Fruit fly (Drosophila melanogaster) whole organism, embryonic: Measurements from ENCODE around the gene CG33098.

ENCODE experiments used
- BEAF-32 ChIP-seq: fragments of 200-800 bp; sonication (Bioruptor generic); optimal IDR thresholded peaks from 3 replicates; lab custom pipeline; 2017; ENCODE audit warnings: missing biosample characterization, missing genetic modification characterization, mild to moderate bottlenecking, moderate library complexity, missing genetic modification reagents
- Bteb2 ChIP-seq: fragments of 200-800 bp; sonication (Bioruptor generic); optimal IDR thresholded peaks from 2 replicates; lab custom pipeline; 2016; ENCODE audit warnings: missing biosample characterization, missing genetic modification characterization
- CG1024 ChIP-seq: fragments of 200-800 bp; sonication (Bioruptor generic); IDR thresholded peaks from 2 replicates; pipeline ENCODE4 v1.3.6; 2022; ENCODE audit warnings: missing biosample characterization, missing genetic modification characterization
- CG10267 ChIP-seq: fragments of 200-800 bp; sonication (Bioruptor generic); optimal IDR thresholded peaks from 2 replicates; lab custom pipeline; 2018; ENCODE audit warnings: missing biosample characterization, mild to moderate bottlenecking, missing genetic modification characterization, moderate library complexity
- CG11398 ChIP-seq: fragments of 200-800 bp; sonication (Bioruptor generic); optimal IDR thresholded peaks from 2 replicates; lab custom pipeline; 2016; ENCODE audit warnings: missing biosample characterization, missing genetic modification characterization
- CG12236 ChIP-seq: fragments of 200-800 bp; sonication (Bioruptor generic); optimal IDR thresholded peaks from 2 replicates; lab custom pipeline; 2016; ENCODE audit warnings: missing biosample characterization, missing genetic modification characterization
- CG14441 ChIP-seq: fragments of 200-800 bp; sonication (Bioruptor generic); IDR thresholded peaks from 2 replicates; pipeline ENCODE4 v1.3.6; 2022; ENCODE audit warnings: missing biosample characterization, missing genetic modification characterization
- CG14965 ChIP-seq: fragments of 200-800 bp; sonication (Bioruptor generic); optimal IDR thresholded peaks from 2 replicates; lab custom pipeline; 2016; ENCODE audit warnings: missing biosample characterization, missing genetic modification characterization, borderline replicate concordance
- CG17328 ChIP-seq: fragments of 200-800 bp; sonication (Bioruptor generic); IDR thresholded peaks from 2 replicates; pipeline ENCODE4 v1.3.6; 2022; ENCODE audit warnings: missing biosample characterization, missing genetic modification characterization
- CG17568 ChIP-seq: fragments of 200-800 bp; sonication (Bioruptor generic); optimal IDR thresholded peaks from 2 replicates; lab custom pipeline; 2018; ENCODE audit warnings: missing biosample characterization, mild to moderate bottlenecking, missing genetic modification characterization, moderate library complexity
- CG18011 ChIP-seq: fragments of 200-800 bp; sonication (Bioruptor generic); optimal IDR thresholded peaks from 2 replicates; lab custom pipeline; 2017; ENCODE audit warnings: missing biosample characterization, missing genetic modification characterization, mild to moderate bottlenecking, moderate library complexity, missing genotype
- CG18262 ChIP-seq: fragments of 200-800 bp; optimal IDR thresholded peaks from 3 replicates; lab custom pipeline; 2019; ENCODE audit warnings: missing biosample characterization, mild to moderate bottlenecking, missing genetic modification characterization, moderate library complexity
- CG2202 ChIP-seq: fragments of 200-800 bp; sonication (Bioruptor generic); optimal IDR thresholded peaks from 2 replicates; lab custom pipeline; 2018; ENCODE audit warnings: missing biosample characterization, mild to moderate bottlenecking, missing genetic modification characterization
- CG32772 ChIP-seq: fragments of 200-800 bp; sonication (Bioruptor generic); IDR thresholded peaks from 2 replicates; pipeline ENCODE4 v1.3.6; 2022; ENCODE audit warnings: missing biosample characterization, missing genetic modification characterization
- CG33213 ChIP-seq: fragments of 200-800 bp; sonication (Bioruptor generic); optimal IDR thresholded peaks from 3 replicates; lab custom pipeline; 2016; ENCODE audit warnings: missing biosample characterization, missing genetic modification characterization
- CG34422 ChIP-seq: fragments of 200-800 bp; sonication (Bioruptor generic); IDR thresholded peaks from 3 replicates; pipeline ENCODE4 v1.3.6; 2022; ENCODE audit warnings: missing biosample characterization, missing genetic modification characterization
- CG3847 ChIP-seq: fragments of 200-800 bp; sonication (Bioruptor generic); IDR thresholded peaks from 2 replicates; pipeline ENCODE4 v1.3.6; 2022; ENCODE audit warnings: missing biosample characterization, missing genetic modification characterization
- CG43689 ChIP-seq: fragments of 200-800 bp; sonication (Bioruptor generic); IDR thresholded peaks from 2 replicates; pipeline ENCODE4 v1.3.6; 2022; ENCODE audit warnings: missing biosample characterization, missing genetic modification characterization
- CG4424 ChIP-seq: fragments of 200-800 bp; sonication (Bioruptor generic); optimal IDR thresholded peaks from 3 replicates; lab custom pipeline; 2016; ENCODE audit warnings: missing biosample characterization, missing genetic modification characterization
- CG4617 ChIP-seq: fragments of 200-800 bp; sonication (Bioruptor generic); optimal IDR thresholded peaks from 3 replicates; lab custom pipeline; 2016; ENCODE audit warnings: missing biosample characterization, missing genetic modification characterization, borderline replicate concordance
- CG4707 ChIP-seq: fragments of 200-800 bp; sonication (Bioruptor generic); optimal IDR thresholded peaks from 2 replicates; lab custom pipeline; 2018; ENCODE audit warnings: missing biosample characterization, mild to moderate bottlenecking, missing genetic modification characterization, moderate library complexity
- CG6175 ChIP-seq: fragments of 200-800 bp; sonication (Bioruptor generic); IDR thresholded peaks from 3 replicates; pipeline ENCODE4 v1.3.6; 2022; ENCODE audit warnings: missing biosample characterization, missing genetic modification characterization
- CG8765 ChIP-seq: fragments of 200-800 bp; sonication (Bioruptor generic); IDR thresholded peaks from 2 replicates; pipeline ENCODE4 v1.3.6; 2022; ENCODE audit warnings: missing biosample characterization, missing genetic modification characterization
- CG9727 ChIP-seq: fragments of 200-800 bp; sonication (Bioruptor generic); optimal IDR thresholded peaks from 3 replicates; lab custom pipeline; 2017; ENCODE audit warnings: missing biosample characterization, mild to moderate bottlenecking, missing genetic modification characterization
- CrebB ChIP-seq: fragments of 200-800 bp; sonication (Bioruptor generic); optimal IDR thresholded peaks from 3 replicates; lab custom pipeline; 2018; ENCODE audit warnings: missing biosample characterization, mild to moderate bottlenecking, missing genetic modification characterization
- Gug ChIP-seq: fragments of 200-800 bp; sonication (Bioruptor generic); IDR thresholded peaks from 4 replicates; pipeline ENCODE4 v1.3.6; 2022; ENCODE audit warnings: missing biosample characterization, missing genetic modification characterization
- HmgZ ChIP-seq: fragments of 200-800 bp; sonication (Bioruptor generic); optimal IDR thresholded peaks from 2 replicates; lab custom pipeline; 2018; ENCODE audit warnings: missing biosample characterization, mild to moderate bottlenecking, missing genetic modification characterization
- Jarid2 ChIP-seq: fragments of 200-800 bp; sonication (Bioruptor generic); optimal IDR thresholded peaks from 3 replicates; lab custom pipeline; 2017; ENCODE audit warnings: mild to moderate bottlenecking, missing biosample characterization, missing genetic modification reagents, missing genetic modification characterization
- MTF-1 ChIP-seq: fragments of 200-800 bp; sonication (Bioruptor generic); optimal IDR thresholded peaks from 2 replicates; lab custom pipeline; 2018; ENCODE audit warnings: missing biosample characterization, mild to moderate bottlenecking, missing genetic modification characterization, borderline replicate concordance
- NC2β ChIP-seq: fragments of 200-800 bp; sonication (Bioruptor generic); optimal IDR thresholded peaks from 2 replicates; lab custom pipeline; 2016; ENCODE audit warnings: missing biosample characterization, missing genetic modification characterization
- Tbp ChIP-seq: fragments of >200 bp; optimal IDR thresholded peaks from 2 replicates; lab custom pipeline; 2018; ENCODE audit warnings: missing biosample characterization, missing genetic modification characterization
- ash1 ChIP-seq: fragments of 200-800 bp; sonication (Bioruptor generic); optimal IDR thresholded peaks from 2 replicates; lab custom pipeline; 2018; ENCODE audit warnings: missing biosample characterization, mild to moderate bottlenecking, missing genetic modification characterization
- crc ChIP-seq: fragments of 200-800 bp; sonication (Bioruptor generic); optimal IDR thresholded peaks from 2 replicates; lab custom pipeline; 2016; ENCODE audit warnings: missing biosample characterization, missing genetic modification characterization
- dysf ChIP-seq: fragments of 200-800 bp; sonication (Bioruptor generic); IDR thresholded peaks from 3 replicates; pipeline ENCODE4 v1.3.6; 2022; ENCODE audit warnings: missing biosample characterization, missing genetic modification characterization
- ewg ChIP-seq: fragments of 200-800 bp; sonication (Bioruptor generic); optimal IDR thresholded peaks from 3 replicates; lab custom pipeline; 2017; ENCODE audit warnings: mild to moderate bottlenecking, missing biosample characterization, missing genetic modification reagents, missing genetic modification characterization
- fd96Cb ChIP-seq: fragments of 200-800 bp; sonication (Bioruptor generic); optimal IDR thresholded peaks from 2 replicates; lab custom pipeline; 2018; ENCODE audit warnings: missing biosample characterization, mild to moderate bottlenecking, missing genetic modification characterization, moderate library complexity
- gsb ChIP-seq: fragments of 200-800 bp; sonication (Bioruptor generic); IDR thresholded peaks from 2 replicates; pipeline ENCODE4 v1.3.6; 2022; ENCODE audit warnings: missing biosample characterization, missing genetic modification characterization
- h ChIP-seq: fragments of >200 bp; optimal IDR thresholded peaks from 2 replicates; lab custom pipeline; 2017
- jumu ChIP-seq: fragments of 200-800 bp; sonication (Bioruptor generic); optimal IDR thresholded peaks from 3 replicates; lab custom pipeline; 2016; ENCODE audit warnings: missing biosample characterization, missing genetic modification characterization
- pan ChIP-seq, 4 experiments: fragments of >200 bp in 3 of 4; fragments of 200-800 bp in 1 of 4; sonication (Bioruptor generic) in 1 of 4; optimal IDR thresholded peaks in 3 of 4; IDR thresholded peaks in 1 of 4; 2 replicates each; pipeline versions ENCODE4 v1.3.6 to Lab custom; 2017 to 2022; ENCODE audit warnings: missing biosample characterization in 2 of 4, missing genetic modification characterization in 2 of 4, mixed read lengths in 1 of 4
- prd ChIP-seq, 3 experiments: fragments of >200 bp in 2 of 3; fragments of 200-800 bp in 1 of 3; sonication (Bioruptor generic) in 1 of 3; optimal IDR thresholded peaks in 2 of 3; IDR thresholded peaks in 1 of 3; 2 replicates in 2 of 3; 3 replicates in 1 of 3; pipeline versions ENCODE4 v1.3.6 to Lab custom; 2017 to 2022; ENCODE audit warnings: missing biosample characterization in 1 of 3, missing genetic modification characterization in 1 of 3
- run ChIP-seq: fragments of 200-800 bp; sonication (Bioruptor generic); optimal IDR thresholded peaks from 3 replicates; lab custom pipeline; 2018; ENCODE audit warnings: missing biosample characterization, mild to moderate bottlenecking, missing genetic modification characterization
- sisA ChIP-seq: fragments of 200-800 bp; sonication (Bioruptor generic); IDR thresholded peaks from 2 replicates; pipeline ENCODE4 v1.3.6; 2022; ENCODE audit warnings: missing biosample characterization, missing genetic modification characterization
- sna ChIP-seq: fragments of 200-800 bp; sonication (Bioruptor generic); IDR thresholded peaks from 2 replicates; pipeline ENCODE4 v1.3.6; 2022; ENCODE audit warnings: missing biosample characterization, missing genetic modification characterization; ENCODE audit not compliant: partially characterized antibody
- sqz ChIP-seq: fragments of 200-800 bp; sonication (Bioruptor generic); optimal IDR thresholded peaks from 3 replicates; lab custom pipeline; 2018; ENCODE audit warnings: missing biosample characterization, mild to moderate bottlenecking, missing genetic modification characterization
- ttk ChIP-seq: fragments of 200-800 bp; sonication (Bioruptor generic); IDR thresholded peaks from 2 replicates; pipeline ENCODE4 v2.1.2; 2022; ENCODE audit warnings: missing biosample characterization, missing genetic modification characterization
- tx ChIP-seq: fragments of 200-800 bp; sonication (Bioruptor generic); optimal IDR thresholded peaks from 2 replicates; lab custom pipeline; 2016; ENCODE audit warnings: missing biosample characterization, missing genetic modification characterization
- wek ChIP-seq: fragments of 200-800 bp; sonication (Bioruptor generic); optimal IDR thresholded peaks from 3 replicates; lab custom pipeline; 2018; ENCODE audit warnings: missing biosample characterization, mild to moderate bottlenecking, missing genetic modification characterization, moderate library complexity
- wor ChIP-seq: fragments of 200-800 bp; sonication (Bioruptor generic); IDR thresholded peaks from 2 replicates; pipeline ENCODE4 v1.3.6; 2022; ENCODE audit warnings: missing biosample characterization, missing genetic modification characterization

Gene CG33098

DNA sequence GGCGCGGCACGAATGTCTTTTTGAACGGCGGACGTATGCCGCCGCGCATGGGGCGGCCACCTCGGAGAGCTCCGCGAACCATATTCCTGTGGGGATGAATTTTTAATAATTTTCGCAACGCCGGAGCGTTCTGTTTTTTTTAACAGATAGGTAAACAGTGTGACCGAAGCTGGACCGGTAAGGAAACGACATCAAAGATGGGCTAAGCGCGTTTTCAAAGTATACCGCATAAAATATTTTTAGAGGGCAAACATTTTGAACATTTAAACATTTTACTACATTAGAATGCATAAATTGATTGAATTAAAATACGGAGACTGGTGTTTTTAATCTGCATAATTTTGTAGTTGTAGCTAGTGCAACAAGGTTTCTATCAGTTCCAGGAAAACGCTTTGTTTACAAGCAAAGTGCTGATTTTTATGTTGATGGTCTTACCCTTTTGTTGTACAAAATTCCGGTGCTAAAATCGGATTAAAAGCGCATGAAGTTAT is 42.2 kb downstream of the CG33098 start, which contains the start of the genes CG5641 and CG5245 (continued):
- TF ChIP-seq Bteb2 (no peak), CG18011 (no peak)

dm6 chr3R:12431030-12431489 is 44.1 kb downstream of the CG33098 start, which contains the start of gene Prosalpha2:
Prosalpha2 (plus strand) TSS chr3R:12431321.
- no peak for TF ChIP-seq Tbp
- TF ChIP-seq wor (GFP tag; lab: Robert Waterston, UW) = no peak
- no peak for TF ChIP-seq MTF-1
- TF ChIP-seq ttk = no peak
- TF ChIP-seq CG34422 = no peak
- no peak for TF ChIP-seq tx (GFP tag; lab: Kevin White, UChicago)
- no peak for TF ChIP-seq CG17568 (GFP tag; lab: Kevin White, UChicago)
- no peak for TF ChIP-seq CG14441 (GFP tag; lab: Robert Waterston, UW)
- no peak for TF ChIP-seq gsb
- TF ChIP-seq CG10267 (tag; lab: Kevin White, UChicago) = peak; percentile 45
- no peak for TF ChIP-seq CG11398 (GFP tag; lab: Kevin White, UChicago)
- no peak for TF ChIP-seq pan (optimal IDR thresholded peaks at IDR 0.05; lab: Kevin White, UChicago)
- TF ChIP-seq pan (GFP tag; optimal IDR thresholded peaks at IDR 0.05 in 1 of 2, IDR thresholded peaks at IDR 0.05 in 1 of 2) = no peak
- TF ChIP-seq CG4707 (GFP tag; lab: Kevin White, UChicago) = no peak
- no peak for TF ChIP-seq ewg
- no peak for TF ChIP-seq CG14965 (GFP tag; lab: Kevin White, UChicago)
- TF ChIP-seq CG1024 (GFP tag; lab: Robert Waterston, UW) = no peak
- no peak for TF ChIP-seq h (lab: Kevin White, UChicago)
- TF ChIP-seq CG2202 = no peak
- peak; percentile 34 for TF ChIP-seq BEAF-32 (GFP tag; lab: Kevin White, UChicago)
- TF ChIP-seq CG12236 (GFP tag; lab: Kevin White, UChicago) = no peak
- TF ChIP-seq jumu (GFP tag; lab: Kevin White, UChicago) = no peak
- TF ChIP-seq CG17328 (GFP tag; lab: Robert Waterston, UW) = no peak
- no peak for TF ChIP-seq Jarid2
- TF ChIP-seq sqz (GFP tag; lab: Kevin White, UChicago) = no peak
- no peak; the same call in 3 of the 4 replicates for TF ChIP-seq Gug (GFP tag; lab: Robert Waterston, UW)
- TF ChIP-seq CG4424 = peak; percentile 3
- no peak for TF ChIP-seq ash1
- peak; percentile 32; the same call in 1 of the 3 replicates for TF ChIP-seq dysf (GFP tag; lab: Robert Waterston, UW)
- no peak for TF ChIP-seq wek (GFP tag; lab: Kevin White, UChicago)
- TF ChIP-seq HmgZ (tag; lab: Kevin White, UChicago) = peak; percentile 13
- TF ChIP-seq fd96Cb (tag; lab: Kevin White, UChicago) = no peak
- no peak for TF ChIP-seq CrebB
- no peak for TF ChIP-seq NC2β
- no peak for TF ChIP-seq crc (GFP tag; lab: Kevin White, UChicago)
- no peak for TF ChIP-seq CG18262 (tag; lab: Kevin White, UChicago)
- TF ChIP-seq CG8765 (GFP tag; lab: Robert Waterston, UW) = no peak
- no peak for TF ChIP-seq CG43689
- TF ChIP-seq CG9727 (GFP tag; lab: Kevin White, UChicago) = no peak
- TF ChIP-seq prd (optimal IDR thresholded peaks at IDR 0.05; lab: Kevin White, UChicago) = no peak
- TF ChIP-seq prd (GFP tag; IDR thresholded peaks at IDR 0.05; lab: Robert Waterston, UW) = no peak
- no peak for TF ChIP-seq run (tag; lab: Kevin White, UChicago)
- TF ChIP-seq CG6175 (GFP tag; lab: Robert Waterston, UW) = no peak
- peak; percentile 5 for TF ChIP-seq CG33213 (GFP tag; lab: Kevin White, UChicago)
- TF ChIP-seq CG3847 (GFP tag; lab: Robert Waterston, UW) = no peak
- TF ChIP-seq sna (GFP tag; lab: Robert Waterston, UW) = no peak
- TF ChIP-seq CG4617 = peak; percentile 57
- no peak for TF ChIP-seq CG32772 (GFP tag; lab: Robert Waterston, UW)
- TF ChIP-seq sisA (GFP tag; lab: Robert Waterston, UW) = no peak
